Worm (Caenorhabditis elegans) whole organism, midembryonic: ENCODE measurements around the gene sucl-2.

Experiments
- T22C8.4 ChIP-seq: fragments of 200-800 bp; sonication (Bioruptor generic); IDR thresholded peaks from 2 replicates; pipeline ENCODE4 v1.3.6; 2022; ENCODE audit warnings: missing genetic modification characterization, missing compliant biosample characterization
- cog-1 ChIP-seq: sonication (generic microtip); optimal IDR thresholded peaks from 2 replicates; lab custom pipeline; 2016; ENCODE audit warnings: missing genetic modification characterization, missing compliant biosample characterization
- flt-1 ChIP-seq: fragments of 200-800 bp; sonication (Bioruptor generic); IDR thresholded peaks from 2 replicates; pipeline ENCODE4 v1.3.6; 2022; ENCODE audit warnings: missing genetic modification characterization, missing compliant biosample characterization
- klf-2 ChIP-seq: fragments of 200-800 bp; sonication (Bioruptor generic); conservative IDR thresholded peaks from 2 replicates; pipeline ENCODE4 v1.3.6; 2022; ENCODE audit warnings: missing genetic modification reagents, missing genetic modification characterization, missing compliant biosample characterization
- med-1 ChIP-seq: sonication (generic microtip); optimal IDR thresholded peaks from 2 replicates; lab custom pipeline; 2017; ENCODE audit warnings: missing genetic modification characterization, mild to moderate bottlenecking, missing compliant biosample characterization, antibody characterized with exemption, missing genetic modification reagents; ENCODE audit not compliant: insufficient read depth
- ref-1 ChIP-seq: fragments of 200-800 bp; sonication (Bioruptor generic); conservative IDR thresholded peaks from 2 replicates; pipeline ENCODE4 v1.3.6; 2022; ENCODE audit warnings: missing genetic modification reagents, missing genetic modification characterization, missing compliant biosample characterization
- tab-1 ChIP-seq: fragments of 200-800 bp; sonication (Bioruptor generic); IDR thresholded peaks from 2 replicates; pipeline ENCODE4 v1.3.6; 2022; ENCODE audit warnings: missing genetic modification characterization, missing compliant biosample characterization
- ztf-23 ChIP-seq: fragments of 200-800 bp; sonication (Bioruptor generic); IDR thresholded peaks from 2 replicates; pipeline ENCODE4 v1.3.6; 2022; ENCODE audit warnings: missing genetic modification reagents, missing genetic modification characterization, missing compliant biosample characterization
- ztf-29 ChIP-seq: fragments of 200-800 bp; sonication (Bioruptor generic); IDR thresholded peaks from 2 replicates; pipeline ENCODE4 v1.3.6; 2022; ENCODE audit warnings: missing genetic modification reagents, missing genetic modification characterization, missing compliant biosample characterization

sucl-2 gene

DNA sequence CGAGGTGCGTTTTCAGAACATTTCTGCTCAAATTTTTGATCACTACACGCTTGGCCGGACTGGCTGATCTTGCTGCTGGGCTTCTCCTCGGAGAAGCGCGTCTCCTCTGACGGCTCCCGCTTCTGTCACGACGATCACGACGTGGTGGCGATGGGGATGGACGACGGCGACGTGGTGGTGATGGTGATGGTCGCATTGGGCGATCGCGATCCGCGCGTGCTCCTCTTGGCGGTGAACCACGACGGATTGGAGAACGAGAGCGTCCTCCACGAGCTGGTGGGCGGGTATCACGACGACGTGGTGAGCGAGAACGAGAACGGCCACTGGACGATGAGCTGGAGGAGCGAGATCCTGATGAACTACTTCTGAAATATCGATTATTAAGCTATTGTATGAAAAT lies 47.8 kb downstream of the sucl-2 start:
- TF ChIP-seq cog-1 (tag; lab: Kevin White, UChicago), result no peak
- TF ChIP-seq klf-2 (GFP tag; lab: Robert Waterston, UW), result no peak
- no peak for TF ChIP-seq T22C8.4
- no peak for TF ChIP-seq med-1
- no peak for TF ChIP-seq ref-1 (GFP tag; lab: Robert Waterston, UW)
- TF ChIP-seq ztf-23 (GFP tag; lab: Robert Waterston, UW), result no peak
- TF ChIP-seq ztf-29, result no peak
- TF ChIP-seq flt-1, result no peak
- TF ChIP-seq tab-1, result no peak

DNA sequence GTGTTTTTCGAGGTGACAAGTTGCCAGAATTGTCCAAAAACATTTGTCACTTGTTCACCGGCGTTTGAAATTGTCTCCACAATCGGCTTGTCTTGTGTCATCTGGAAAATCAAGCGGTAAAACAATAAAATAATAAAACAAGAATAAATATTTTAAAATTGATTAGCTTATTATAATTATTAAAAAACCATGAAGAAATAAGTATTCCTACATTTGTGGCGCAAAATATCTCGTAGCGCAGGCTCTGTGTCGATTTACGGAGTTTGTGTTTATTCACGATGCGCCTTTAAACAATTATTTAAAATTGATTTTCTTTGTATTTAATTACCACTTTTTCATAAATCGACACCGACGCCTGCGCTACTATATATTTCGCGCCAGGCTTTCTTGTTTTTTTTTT lies 48.9 kb downstream of the sucl-2 start, which contains the start of gene moma-1:
moma-1 (minus strand) TSS at position 101 of the 400 bp plus-strand sequence.
- TF ChIP-seq ref-1 (GFP tag; lab: Robert Waterston, UW), result no peak
- TF ChIP-seq med-1, result no peak
- TF ChIP-seq cog-1 (tag; lab: Kevin White, UChicago), result no peak
- no peak for TF ChIP-seq flt-1
- no peak for TF ChIP-seq klf-2 (GFP tag; lab: Robert Waterston, UW)
- no peak for TF ChIP-seq ztf-29
- TF ChIP-seq tab-1, result no peak
- TF ChIP-seq ztf-23 (GFP tag; lab: Robert Waterston, UW), result no peak
- no peak for TF ChIP-seq T22C8.4
